Worm (Caenorhabditis elegans): ENCODE data around the gene F39F10.3.
A peak's percentile ranks its signal among the peaks of the same experiment; 100 is the strongest.
"Not testable (repeated sequence)": the region's sequence is repeated elsewhere in the genome, so short reads cannot be mapped to it uniquely, and the experiment has no call there.

The F39F10.3 gene

DNA sequence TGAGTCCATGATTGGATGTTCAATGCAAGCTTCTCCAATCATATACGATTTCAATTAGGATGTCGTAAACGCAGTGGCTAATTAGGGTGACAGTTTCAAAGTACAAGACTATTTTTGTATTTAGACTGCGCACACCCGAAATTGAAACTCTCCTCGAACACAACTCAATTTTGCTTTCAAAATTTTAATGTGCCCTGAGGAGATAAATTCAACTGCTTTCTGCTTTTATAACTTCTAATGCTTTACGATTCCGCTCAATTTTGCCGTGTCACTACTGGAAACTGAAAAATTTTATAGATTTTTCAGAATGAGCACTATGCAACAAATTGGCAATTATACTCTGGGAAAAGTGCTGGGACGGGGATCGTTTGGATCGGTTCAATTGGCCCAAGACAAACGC, 2.8 kb downstream of the F39F10.3 start, which contains the start of gene F39F10.2 (continued):
- TF ChIP-seq saeg-2 (GFP tag; IDR thresholded peaks at IDR 0.05) (no peak), snpc-1.2 (GFP tag; IDR thresholded peaks at IDR 0.05) (no peak)

DNA sequence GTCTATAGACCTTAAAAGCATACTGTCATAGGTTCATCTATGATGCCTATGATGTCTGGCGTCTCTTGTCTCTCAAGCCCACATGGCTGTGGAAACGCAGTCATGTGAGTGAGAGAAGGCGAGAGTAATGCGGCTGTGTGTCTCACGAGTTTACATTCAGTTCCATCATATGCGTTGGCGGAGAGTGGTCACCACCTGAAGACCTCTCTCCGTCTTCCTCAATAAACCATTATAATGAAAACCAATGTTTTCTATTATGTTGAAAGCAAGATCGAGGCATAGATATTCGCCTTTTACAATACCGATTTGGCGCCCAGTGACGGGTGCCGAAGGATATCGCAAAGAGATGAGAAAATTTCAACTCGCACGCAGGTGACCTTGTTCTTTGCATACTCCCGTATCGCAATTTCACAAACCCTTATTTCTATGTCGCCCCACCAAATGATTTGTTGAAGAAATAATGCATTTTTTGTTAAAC, 10.2 kb downstream of the F39F10.3 start:
- TF ChIP-seq mxl-3 (GFP tag; optimal IDR thresholded peaks at IDR 0.05), result peak; percentile 79
- TF ChIP-seq hlh-11 (tag; optimal IDR thresholded peaks at IDR 0.05), result peak; percentile 81
- 0 out of 2 replicates have a peak, but pooled peaks have one; percentile 14 for TF ChIP-seq ceh-20 (GFP tag; IDR thresholded peaks at IDR 0.05)
- peak; percentile 28 to 84 for TF ChIP-seq mdl-1 (tag; optimal IDR thresholded peaks at IDR 0.05)
- peak; percentile 53 for TF ChIP-seq aha-1 (tag)
- peak; percentile 77 for TF ChIP-seq hmg-1.1 (GFP tag; IDR thresholded peaks at IDR 0.05)
- peak; percentile 96 for TF ChIP-seq hlh-30 (tag; optimal IDR thresholded peaks at IDR 0.05; ENCODE audit: insufficient read depth)
- peak; percentile 18 for TF ChIP-seq nhr-11 (tag; optimal IDR thresholded peaks at IDR 0.05)
- peak in 1 of 2 experiments; percentile 90 for TF ChIP-seq unc-62 (GFP tag; optimal IDR thresholded peaks at IDR 0.05 in 1 of 2)
- TF ChIP-seq unc-62 (tag; optimal IDR thresholded peaks at IDR 0.05), result not testable (repeated sequence)
- TF ChIP-seq nhr-28 (tag; optimal IDR thresholded peaks at IDR 0.05), result peak; percentile 67
- TF ChIP-seq T26A8.4 (GFP tag; IDR thresholded peaks at IDR 0.05), result 0 out of 2 replicates have a peak, but pooled peaks have one; percentile 31
- TF ChIP-seq nhr-25 (tag; optimal IDR thresholded peaks at IDR 0.05; ENCODE audit: borderline replicate concordance, insufficient read depth), result peak; percentile 42
- TF ChIP-seq set-16 (GFP tag; IDR thresholded peaks at IDR 0.05), result peak; percentile 41; the same call in 1 of the 2 replicates
- 0 out of 2 replicates have a peak, but pooled peaks have one; percentile 27 for TF ChIP-seq arid-1 (GFP tag; conservative IDR thresholded peaks at IDR 0.05)
- peak; percentile 54; the same call in 1 of the 2 replicates for TF ChIP-seq tra-1 (GFP tag; IDR thresholded peaks at IDR 0.05)
- 0 out of 2 replicates have a peak, but pooled peaks have one; percentile 10 for TF ChIP-seq php-3 (GFP tag; IDR thresholded peaks at IDR 0.05)
- 0 out of 2 replicates have a peak, but pooled peaks have one; percentile 28 for TF ChIP-seq egl-43 (GFP tag; IDR thresholded peaks at IDR 0.05)
- peak; percentile 79 for TF ChIP-seq dmd-6 (GFP tag; IDR thresholded peaks at IDR 0.05)
- peak in 1 of 2 experiments; percentile 1 for TF ChIP-seq hif-1 (tag; optimal IDR thresholded peaks at IDR 0.05)

DNA sequence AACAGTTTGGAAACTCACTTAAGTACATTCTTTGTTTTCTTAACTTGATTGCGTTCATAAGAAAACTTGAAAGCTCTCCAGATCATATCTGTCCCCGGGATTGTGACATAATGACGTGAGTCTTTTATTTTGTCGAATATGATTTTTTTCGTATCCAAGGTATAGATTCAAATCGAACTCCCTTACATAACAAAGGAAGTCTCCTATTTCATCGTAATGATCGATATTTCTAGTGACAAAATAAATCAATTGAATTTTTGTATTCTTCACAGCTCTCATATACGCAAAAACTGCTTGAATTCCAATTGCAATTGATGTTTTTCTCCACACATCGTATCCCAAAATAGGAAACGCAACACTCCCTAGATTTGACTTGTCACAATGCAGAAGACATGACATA, 10.9 kb downstream of the F39F10.3 start:
- no peak for TF ChIP-seq Y105C5A.15 (GFP tag; IDR thresholded peaks at IDR 0.05)
- peak; percentile 70 for TF ChIP-seq aha-1 (tag)

DNA sequence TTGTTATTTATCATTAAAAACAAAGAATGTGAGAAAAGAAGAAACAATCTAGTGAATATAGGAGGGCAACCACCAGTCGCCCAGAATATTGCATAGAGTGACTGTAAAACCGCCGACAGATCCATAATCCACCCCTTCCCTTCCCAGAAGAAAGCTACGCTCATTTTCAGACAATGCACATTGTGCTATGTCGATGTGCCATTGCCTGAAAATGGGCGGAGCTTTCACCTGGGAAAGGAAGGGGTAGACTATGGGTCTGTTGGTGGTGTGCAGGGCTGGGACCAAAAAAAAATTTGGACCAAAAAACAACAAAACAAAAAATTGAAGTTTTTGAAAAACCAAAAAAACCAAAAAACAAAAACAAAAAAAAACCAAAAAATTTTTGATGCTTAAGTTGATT, 11.8 kb downstream of the F39F10.3 start, which contains the start of gene F39F10.4:
Gene F39F10.4, minus strand, starts transcription at position 101 of the 400 bp plus-strand sequence.
- TF ChIP-seq madf-5 (GFP tag; IDR thresholded peaks at IDR 0.05) (0 out of 4 replicates have a peak, but pooled peaks of 1 of the 2 experiments have one; percentile 31), mes-2 (tag; optimal IDR thresholded peaks at IDR 0.05; ENCODE audit: poor library complexity, severe bottlenecking) (no peak)

DNA sequence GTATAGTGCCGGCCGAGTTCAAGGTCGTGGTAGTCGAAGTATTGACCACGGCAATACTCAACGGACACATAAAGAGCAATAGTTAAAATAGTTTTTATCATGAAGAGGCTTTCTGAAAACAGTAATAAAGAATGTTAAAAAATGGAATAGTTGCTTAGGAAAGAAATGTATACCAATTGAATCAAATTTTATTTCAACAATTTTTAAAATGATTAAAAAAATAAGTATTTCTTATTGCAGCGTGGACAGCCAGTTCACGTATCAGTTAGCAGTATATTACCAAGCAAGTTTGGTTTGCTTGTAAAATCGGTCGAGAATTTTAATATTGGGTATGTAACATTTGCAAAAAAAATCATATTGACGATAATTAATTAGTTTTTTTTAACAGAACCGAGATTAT, 21.9 kb downstream of the F39F10.3 start, which contains the start of gene F39F10.5:
Gene F39F10.5, minus strand, starts transcription at position 101 of the 400 bp plus-strand sequence.
- TF ChIP-seq ceh-44 (GFP tag; IDR thresholded peaks at IDR 0.05); mdt-29 (GFP tag; IDR thresholded peaks at IDR 0.05); unc-62 (GFP tag; optimal IDR thresholded peaks at IDR 0.05 in 1 of 2); unc-62 (tag; optimal IDR thresholded peaks at IDR 0.05): not testable (repeated sequence)

DNA sequence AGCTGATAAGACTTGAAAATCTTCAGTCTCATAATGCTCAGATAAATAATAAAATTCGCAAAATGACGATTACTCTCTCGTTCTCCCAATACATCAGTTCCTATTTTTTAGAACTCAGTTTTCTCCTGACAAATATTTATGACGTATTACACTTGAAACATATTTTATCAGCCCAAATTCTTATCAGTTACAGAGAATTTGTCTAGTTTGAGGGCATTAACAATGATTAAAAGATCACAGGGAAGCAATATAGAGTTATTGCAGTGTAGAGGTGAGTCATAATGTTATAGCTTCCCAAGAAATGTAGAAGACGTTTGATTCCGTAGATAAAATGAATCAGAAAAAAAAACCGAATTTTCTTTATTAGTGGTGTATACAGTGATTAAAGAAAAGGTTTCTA, 27.7 kb downstream of the F39F10.3 start:
- TF ChIP-seq ceh-44 (GFP tag; IDR thresholded peaks at IDR 0.05), result no peak
- no peak for TF ChIP-seq madf-9 (GFP tag; conservative IDR thresholded peaks at IDR 0.05)
- TF ChIP-seq nhr-28 (tag; optimal IDR thresholded peaks at IDR 0.05), result peak; percentile 70
- no peak for TF ChIP-seq nhr-48 (tag; optimal IDR thresholded peaks at IDR 0.05)
- no peak for TF ChIP-seq mdl-1 (tag; optimal IDR thresholded peaks at IDR 0.05)
- TF ChIP-seq nhr-10 (tag; optimal IDR thresholded peaks at IDR 0.05), result no peak
- no peak for TF ChIP-seq hif-1 (tag; optimal IDR thresholded peaks at IDR 0.05)
- TF ChIP-seq fos-1 (tag; optimal IDR thresholded peaks at IDR 0.05), result no peak
- TF ChIP-seq lin-1 (GFP tag; IDR thresholded peaks at IDR 0.05), result no peak
- no peak for TF ChIP-seq lin-13 (GFP tag; optimal IDR thresholded peaks at IDR 0.05)
- TF ChIP-seq rbr-2 (tag; optimal IDR thresholded peaks at IDR 0.05), result no peak
- no peak for TF ChIP-seq daf-8 (GFP tag; IDR thresholded peaks at IDR 0.05)
- TF ChIP-seq nhr-42 (GFP tag; IDR thresholded peaks at IDR 0.05), result no peak
- TF ChIP-seq ZK546.5 (tag; optimal IDR thresholded peaks at IDR 0.05), result no peak
- no peak for TF ChIP-seq tag-97 (GFP tag; IDR thresholded peaks at IDR 0.05)
- no peak for TF ChIP-seq sdz-12 (GFP tag; optimal IDR thresholded peaks at IDR 0.05)
- no peak for TF ChIP-seq F37D6.2 (tag; optimal IDR thresholded peaks at IDR 0.05)
- TF ChIP-seq mxl-2 (GFP tag; conservative IDR thresholded peaks at IDR 0.05), result no peak
